Worm (Caenorhabditis elegans): ENCODE results near the gene sre-16.

DNA sequence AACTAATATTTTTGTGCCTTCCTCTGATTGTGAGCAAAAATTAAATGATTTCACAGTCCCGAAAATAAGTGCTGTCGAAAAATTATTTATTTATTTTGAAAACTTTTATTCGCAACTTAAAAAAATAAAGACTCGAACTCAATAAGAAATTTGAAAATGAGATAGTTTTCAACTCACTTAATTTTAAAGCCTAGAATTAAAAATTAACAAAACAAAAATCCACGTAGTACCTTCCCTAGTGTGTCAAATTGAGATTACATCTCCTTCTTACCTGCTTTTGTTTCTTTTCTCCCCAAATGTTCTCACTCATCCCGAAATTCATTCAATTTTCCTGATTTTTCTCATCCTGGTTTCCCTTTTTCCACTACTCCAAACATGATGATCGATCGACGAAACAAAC, 16.6 kb downstream of the sre-16 start, which contains the start of gene F35G2.5:
- TF ChIP-seq mbf-1 (tag; optimal IDR thresholded peaks at IDR 0.05) (no peak), nhr-77 (tag; optimal IDR thresholded peaks at IDR 0.05) (no peak), mdl-1 (tag; optimal IDR thresholded peaks at IDR 0.05) (no peak), snpc-4 (tag; optimal IDR thresholded peaks at IDR 0.05) (no peak), lin-13 (GFP tag; optimal IDR thresholded peaks at IDR 0.05) (no peak), nhr-21 (tag; optimal IDR thresholded peaks at IDR 0.05) (no peak), lin-39 (tag; optimal IDR thresholded peaks at IDR 0.05) (no peak), nhr-10 (tag; optimal IDR thresholded peaks at IDR 0.05) (no peak), sma-9 (GFP tag; optimal IDR thresholded peaks at IDR 0.05) (no peak), sma-9 (tag; optimal IDR thresholded peaks at IDR 0.05) (no peak), skn-1 (tag; optimal IDR thresholded peaks at IDR 0.05) (no peak), nhr-25 (tag; optimal IDR thresholded peaks at IDR 0.05) (no peak)
